Fruit fly (Drosophila melanogaster) whole organism, embryonic: ENCODE measurements around the gene Argk1.

Source experiments
- ATbp ChIP-seq: fragments of 200-800 bp; sonication (Bioruptor generic); optimal IDR thresholded peaks from 2 replicates; lab custom pipeline; 2017; ENCODE audit warnings: missing biosample characterization, mild to moderate bottlenecking, missing genetic modification characterization, missing genetic modification reagents
- Abd-B ChIP-seq: fragments of 200-800 bp; sonication (Bioruptor generic); optimal IDR thresholded peaks from 2 replicates; lab custom pipeline; 2018; ENCODE audit warnings: missing biosample characterization, mild to moderate bottlenecking, missing genetic modification characterization, moderate library complexity
- Atf-2 ChIP-seq: fragments of 200-800 bp; sonication (Bioruptor generic); optimal IDR thresholded peaks from 2 replicates; lab custom pipeline; 2016; ENCODE audit warnings: missing biosample characterization, missing genetic modification characterization
- Bdp1 ChIP-seq: fragments of 200-800 bp; sonication (Bioruptor generic); optimal IDR thresholded peaks from 3 replicates; lab custom pipeline; 2016; ENCODE audit warnings: missing biosample characterization, missing genetic modification characterization
- C15 ChIP-seq: fragments of 200-800 bp; sonication (Bioruptor generic); IDR thresholded peaks from 3 replicates; pipeline ENCODE4 v1.3.6; 2022; ENCODE audit warnings: missing biosample characterization, missing genetic modification characterization
- CG10267 ChIP-seq: fragments of 200-800 bp; sonication (Bioruptor generic); optimal IDR thresholded peaks from 2 replicates; lab custom pipeline; 2018; ENCODE audit warnings: missing biosample characterization, mild to moderate bottlenecking, missing genetic modification characterization, moderate library complexity
- CG10366 ChIP-seq: fragments of 200-800 bp; sonication (Bioruptor generic); IDR thresholded peaks from 2 replicates; pipeline ENCODE4 v1.3.6; 2022; ENCODE audit warnings: missing biosample characterization, missing genetic modification characterization
- CG12219 ChIP-seq: fragments of 200-800 bp; sonication (Bioruptor generic); optimal IDR thresholded peaks from 3 replicates; lab custom pipeline; 2018; ENCODE audit warnings: missing biosample characterization, mild to moderate bottlenecking, missing genetic modification characterization
- CG13287 ChIP-seq: fragments of 200-800 bp; sonication (Bioruptor generic); IDR thresholded peaks from 2 replicates; pipeline ENCODE4 v1.3.6; 2022; ENCODE audit warnings: missing biosample characterization, missing genetic modification characterization; ENCODE audit not compliant: partially characterized antibody
- CG13775 ChIP-seq: fragments of 200-800 bp; sonication (Bioruptor generic); optimal IDR thresholded peaks from 3 replicates; lab custom pipeline; 2017; ENCODE audit warnings: missing biosample characterization, mild to moderate bottlenecking, missing genetic modification characterization
- CG14014 ChIP-seq: fragments of 200-800 bp; sonication (Bioruptor generic); IDR thresholded peaks from 2 replicates; pipeline ENCODE4 v1.3.6; 2022; ENCODE audit warnings: missing biosample characterization, missing genetic modification characterization
- CG15696 ChIP-seq: fragments of 200-800 bp; sonication (Bioruptor generic); optimal IDR thresholded peaks from 2 replicates; lab custom pipeline; 2019; ENCODE audit warnings: missing biosample characterization, mild to moderate bottlenecking, missing genetic modification characterization, moderate library complexity
- CG16779 ChIP-seq: fragments of 200-800 bp; sonication (Bioruptor generic); IDR thresholded peaks from 2 replicates; pipeline ENCODE4 v1.3.6; 2022; ENCODE audit warnings: missing biosample characterization, missing genetic modification characterization
- CG16815 ChIP-seq: fragments of 200-800 bp; sonication (Bioruptor generic); optimal IDR thresholded peaks from 3 replicates; lab custom pipeline; 2017; ENCODE audit warnings: missing biosample characterization, mild to moderate bottlenecking, missing genetic modification characterization
- CG17328 ChIP-seq: fragments of 200-800 bp; sonication (Bioruptor generic); IDR thresholded peaks from 2 replicates; pipeline ENCODE4 v1.3.6; 2022; ENCODE audit warnings: missing biosample characterization, missing genetic modification characterization
- CG17359 ChIP-seq: fragments of 200-800 bp; sonication (Bioruptor generic); optimal IDR thresholded peaks from 3 replicates; lab custom pipeline; 2018; ENCODE audit warnings: missing biosample characterization, mild to moderate bottlenecking, missing genetic modification characterization, moderate library complexity
- CG18764 ChIP-seq: fragments of 200-800 bp; sonication (Bioruptor generic); optimal IDR thresholded peaks from 3 replicates; lab custom pipeline; 2016; ENCODE audit warnings: missing biosample characterization, missing genetic modification characterization
- CG3407 ChIP-seq: fragments of 200-800 bp; sonication (Bioruptor generic); optimal IDR thresholded peaks from 2 replicates; lab custom pipeline; 2018; ENCODE audit warnings: missing biosample characterization, mild to moderate bottlenecking, missing genetic modification characterization
- CG3726 ChIP-seq: fragments of 200-800 bp; sonication (Bioruptor generic); IDR thresholded peaks from 3 replicates; pipeline ENCODE4, ENCODE4 v1.3.6; 2022; ENCODE audit warnings: missing biosample characterization, missing genetic modification characterization
- CG4360 ChIP-seq: fragments of 200-800 bp; sonication (Bioruptor generic); IDR thresholded peaks from 2 replicates; pipeline ENCODE4 v1.3.6; 2022; ENCODE audit warnings: missing biosample characterization, missing genetic modification characterization
- CG4617 ChIP-seq: fragments of 200-800 bp; sonication (Bioruptor generic); optimal IDR thresholded peaks from 3 replicates; lab custom pipeline; 2016; ENCODE audit warnings: missing biosample characterization, missing genetic modification characterization, borderline replicate concordance
- CG4707 ChIP-seq: fragments of 200-800 bp; sonication (Bioruptor generic); optimal IDR thresholded peaks from 2 replicates; lab custom pipeline; 2018; ENCODE audit warnings: missing biosample characterization, mild to moderate bottlenecking, missing genetic modification characterization, moderate library complexity
- CG7556 ChIP-seq: fragments of 200-800 bp; sonication (Bioruptor generic); optimal IDR thresholded peaks from 2 replicates; lab custom pipeline; 2017; ENCODE audit warnings: missing biosample characterization, mild to moderate bottlenecking, missing genetic modification characterization
- CG7987 ChIP-seq: fragments of 200-800 bp; sonication (Bioruptor generic); optimal IDR thresholded peaks from 2 replicates; lab custom pipeline; 2018; ENCODE audit warnings: missing biosample characterization, mild to moderate bottlenecking, missing genetic modification characterization, moderate library complexity
- CG8089 ChIP-seq: fragments of 200-800 bp; sonication (Bioruptor generic); optimal IDR thresholded peaks from 3 replicates; lab custom pipeline; 2016; ENCODE audit warnings: missing biosample characterization, missing genetic modification characterization
- CG8359 ChIP-seq: fragments of 200-800 bp; sonication (Bioruptor generic); optimal IDR thresholded peaks from 2 replicates; lab custom pipeline; 2017; ENCODE audit warnings: missing biosample characterization, mild to moderate bottlenecking, missing genetic modification characterization, borderline replicate concordance
- CG8388 ChIP-seq: fragments of 200-800 bp; sonication (Bioruptor generic); optimal IDR thresholded peaks from 2 replicates; lab custom pipeline; 2019; ENCODE audit warnings: missing biosample characterization, mild to moderate bottlenecking, missing genetic modification characterization, moderate library complexity
- CG8944 ChIP-seq: fragments of 200-800 bp; sonication (Bioruptor generic); optimal IDR thresholded peaks from 3 replicates; lab custom pipeline; 2016; ENCODE audit warnings: missing biosample characterization, missing genetic modification characterization
- CoRest ChIP-seq: fragments of 200-800 bp; sonication (Bioruptor generic); optimal IDR thresholded peaks from 3 replicates; lab custom pipeline; 2018; ENCODE audit warnings: missing biosample characterization, mild to moderate bottlenecking, missing genetic modification characterization, moderate library complexity
- Dip3 ChIP-seq: fragments of 200-800 bp; sonication (Bioruptor generic); optimal IDR thresholded peaks from 3 replicates; lab custom pipeline; 2016; ENCODE audit warnings: missing biosample characterization, missing genetic modification characterization
- Gsc ChIP-seq: fragments of 200-800 bp; sonication (Bioruptor generic); IDR thresholded peaks from 2 replicates; pipeline ENCODE4 v1.3.6; 2022; ENCODE audit warnings: missing biosample characterization, missing genetic modification characterization
- MBD-R2 ChIP-seq: fragments of 200-800 bp; sonication (Bioruptor generic); IDR thresholded peaks from 2 replicates; pipeline ENCODE4 v1.3.6; 2022; ENCODE audit warnings: missing biosample characterization, missing genetic modification characterization
- NK7.1 ChIP-seq: fragments of 200-800 bp; sonication (Bioruptor generic); optimal IDR thresholded peaks from 3 replicates; lab custom pipeline; 2016; ENCODE audit warnings: missing biosample characterization, missing genetic modification characterization
- Ptx1 ChIP-seq: fragments of 200-800 bp; sonication (Bioruptor generic); IDR thresholded peaks from 2 replicates; pipeline ENCODE4 v1.3.6; 2022; ENCODE audit warnings: missing biosample characterization, missing genetic modification characterization
- bab2 ChIP-seq: fragments of 200-800 bp; sonication (Bioruptor generic); optimal IDR thresholded peaks from 2 replicates; lab custom pipeline; 2016; ENCODE audit warnings: missing biosample characterization, missing genetic modification characterization
- bcd ChIP-seq: fragments of 200-800 bp; sonication (Bioruptor generic); optimal IDR thresholded peaks from 2 replicates; lab custom pipeline; 2017; ENCODE audit warnings: missing biosample characterization, mild to moderate bottlenecking, missing genetic modification characterization
- chif ChIP-seq, 2 experiments: fragments of 200-800 bp; sonication (Bioruptor generic); optimal IDR thresholded peaks; 3 replicates each; lab custom pipeline; 2016; ENCODE audit warnings: missing biosample characterization in 2 of 2, missing genetic modification characterization in 2 of 2
- chn ChIP-seq: fragments of 200-800 bp; sonication (Bioruptor generic); optimal IDR thresholded peaks from 2 replicates; lab custom pipeline; 2016; ENCODE audit warnings: missing biosample characterization, missing genetic modification characterization
- dm ChIP-seq: fragments of 200-800 bp; sonication (Bioruptor generic); optimal IDR thresholded peaks from 3 replicates; lab custom pipeline; 2016; ENCODE audit warnings: missing biosample characterization, missing genetic modification characterization
- dysf ChIP-seq: fragments of 200-800 bp; sonication (Bioruptor generic); IDR thresholded peaks from 3 replicates; pipeline ENCODE4 v1.3.6; 2022; ENCODE audit warnings: missing biosample characterization, missing genetic modification characterization
- ewg ChIP-seq: fragments of 200-800 bp; sonication (Bioruptor generic); optimal IDR thresholded peaks from 3 replicates; lab custom pipeline; 2017; ENCODE audit warnings: mild to moderate bottlenecking, missing biosample characterization, missing genetic modification reagents, missing genetic modification characterization
- eyg ChIP-seq: fragments of 200-800 bp; sonication (Bioruptor generic); optimal IDR thresholded peaks from 3 replicates; lab custom pipeline; 2016; ENCODE audit warnings: missing biosample characterization, missing genetic modification characterization
- fd102C ChIP-seq: fragments of 200-800 bp; sonication (Bioruptor generic); optimal IDR thresholded peaks from 2 replicates; lab custom pipeline; 2018; ENCODE audit warnings: missing biosample characterization, mild to moderate bottlenecking, missing genetic modification characterization, moderate library complexity
- gfzf ChIP-seq: fragments of 200-800 bp; sonication (Bioruptor generic); optimal IDR thresholded peaks from 2 replicates; lab custom pipeline; 2016; ENCODE audit warnings: missing biosample characterization, mild to moderate bottlenecking, missing genetic modification characterization, moderate library complexity
- lab ChIP-seq: fragments of 200-800 bp; sonication (Bioruptor generic); optimal IDR thresholded peaks from 3 replicates; lab custom pipeline; 2017; ENCODE audit warnings: missing biosample characterization, missing genetic modification characterization, mild to moderate bottlenecking, moderate library complexity, missing genetic modification reagents
- nom ChIP-seq: fragments of 200-800 bp; sonication (Bioruptor generic); optimal IDR thresholded peaks from 2 replicates; lab custom pipeline; 2017; ENCODE audit warnings: missing biosample characterization, missing genetic modification characterization, mild to moderate bottlenecking, moderate library complexity, missing genetic modification reagents
- ranshi ChIP-seq: fragments of 200-800 bp; sonication (Bioruptor generic); IDR thresholded peaks from 2 replicates; pipeline ENCODE4 v1.3.6; 2022; ENCODE audit warnings: missing biosample characterization, missing genetic modification characterization
- sug ChIP-seq: fragments of 200-800 bp; optimal IDR thresholded peaks from 2 replicates; lab custom pipeline; 2019; ENCODE audit warnings: missing biosample characterization, mild to moderate bottlenecking, missing genetic modification characterization, moderate library complexity
- vvl ChIP-seq: fragments of 200-800 bp; sonication (Bioruptor generic); IDR thresholded peaks from 2 replicates; pipeline ENCODE4 v1.3.6; 2022; ENCODE audit warnings: missing biosample characterization, missing genetic modification characterization
- zen2 ChIP-seq: fragments of 200-800 bp; sonication (Bioruptor generic); IDR thresholded peaks from 3 replicates; pipeline ENCODE4 v1.3.6; 2022; ENCODE audit warnings: missing biosample characterization, missing genetic modification characterization; ENCODE audit not compliant: partially characterized antibody

The Argk1 gene

DNA sequence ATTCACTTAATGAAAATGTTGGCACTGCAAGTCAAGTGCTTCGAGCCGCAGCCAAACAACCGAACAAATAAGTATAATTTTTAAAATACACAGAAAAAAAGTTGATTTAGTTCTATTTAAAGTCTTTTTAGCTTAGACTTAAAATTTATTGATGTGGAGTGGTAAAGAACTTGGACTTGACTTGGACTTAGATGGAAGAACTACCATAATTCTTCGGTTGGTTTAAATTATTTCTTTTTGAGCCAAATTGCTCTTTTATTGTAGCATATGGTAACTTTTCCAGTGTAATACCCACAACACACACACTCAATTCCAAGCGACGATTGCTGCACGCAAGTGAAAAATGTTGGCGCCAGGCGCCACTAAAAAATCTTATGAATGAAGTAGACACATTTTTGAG is 37.8 kb downstream of the Argk1 start (continued):
- TF ChIP-seq CG4360 (GFP tag; lab: Robert Waterston, UW) (no peak), CG15696 (tag; lab: Kevin White, UChicago) (peak; percentile 59), gfzf (GFP tag; lab: Kevin White, UChicago) (no peak), NK7.1 (GFP tag; lab: Kevin White, UChicago) (peak; percentile 12), CG17359 (peak; percentile 20), CG14014 (peak; percentile 44; the same call in 1 of the 2 replicates), Dip3 (GFP tag; lab: Kevin White, UChicago) (no peak), nom (GFP tag; lab: Kevin White, UChicago) (no peak), CG7987 (GFP tag; lab: Kevin White, UChicago) (no peak), Atf-2 (peak; percentile 44), sug (tag; lab: Kevin White, UChicago) (no peak), zen2 (GFP tag; lab: Robert Waterston, UW) (no peak), ranshi (GFP tag; lab: Robert Waterston, UW) (peak; percentile 33; the same call in 1 of the 2 replicates), Ptx1 (GFP tag; lab: Robert Waterston, UW) (peak; percentile 49; the same call in 1 of the 2 replicates), CG3407 (GFP tag; lab: Kevin White, UChicago) (peak; percentile 10), ATbp (GFP tag; lab: Kevin White, UChicago) (peak; percentile 1), CG8089 (GFP tag; lab: Kevin White, UChicago) (peak; percentile 21), lab (GFP tag; lab: Kevin White, UChicago) (no peak), CG12219 (GFP tag; lab: Kevin White, UChicago) (peak; percentile 47), ewg (peak; percentile 10), CG3726 (GFP tag; lab: Robert Waterston, UW) (no peak), CG10366 (peak; percentile 15; the same call in 1 of the 2 replicates), chif (GFP tag; optimal IDR thresholded peaks at IDR 0.05; lab: Kevin White, UChicago) (peak; percentile 25 to 63), CG7556 (GFP tag; lab: Kevin White, UChicago) (peak; percentile 20), CG8359 (no peak), CG13775 (peak; percentile 35), dm (GFP tag; lab: Kevin White, UChicago) (peak; percentile 23), CG13287 (GFP tag; lab: Robert Waterston, UW) (no peak), vvl (GFP tag; lab: Robert Waterston, UW) (peak; percentile 22; the same call in 1 of the 2 replicates), bcd (GFP tag; lab: Kevin White, UChicago) (peak; percentile 35), CG4707 (no peak), Gsc (no peak), CG16815 (GFP tag; lab: Kevin White, UChicago) (peak; percentile 36), Abd-B (peak; percentile 34), CG16779 (GFP tag; lab: Robert Waterston, UW) (no peak), Bdp1 (GFP tag; lab: Kevin White, UChicago) (peak; percentile 2), CoRest (tag; lab: Kevin White, UChicago) (peak; percentile 63), eyg (no peak), MBD-R2 (no peak), CG8944 (GFP tag; lab: Kevin White, UChicago) (peak; percentile 27), C15 (no peak), CG18764 (GFP tag; lab: Kevin White, UChicago) (no peak), CG10267 (peak; percentile 59), fd102C (peak; percentile 16), CG8388 (GFP tag; lab: Kevin White, UChicago) (peak; percentile 42), CG17328 (peak; percentile 57; the same call in 1 of the 2 replicates), bab2 (GFP tag; lab: Kevin White, UChicago) (peak; percentile 51), CG4617 (GFP tag; lab: Kevin White, UChicago) (no peak), dysf (GFP tag; lab: Robert Waterston, UW) (0 out of 3 replicates have a peak, but pooled peaks have one; percentile 10), chn (peak; percentile 44)
